Worm (Caenorhabditis elegans): ENCODE measurements around the gene clip-1.

Gene clip-1

ce11 chrIII:9239983-9240382, 28.9 kb downstream of the clip-1 start, which contains the start of gene saeg-2:
Gene saeg-2, plus strand, starts transcription at chrIII:9240363.
- no peak for TF ChIP-seq sea-2 (GFP tag; optimal IDR thresholded peaks at IDR 0.05)
- TF ChIP-seq elt-3 (tag; optimal IDR thresholded peaks at IDR 0.05) = no peak
- no peak for TF ChIP-seq tbx-2 (tag; optimal IDR thresholded peaks at IDR 0.05)
- no peak for TF ChIP-seq elt-1 (tag; optimal IDR thresholded peaks at IDR 0.05)
- no peak for TF ChIP-seq aly-2 (tag; optimal IDR thresholded peaks at IDR 0.05)
- no peak for TF ChIP-seq unc-62 (GFP tag; optimal IDR thresholded peaks at IDR 0.05)
- no peak for TF ChIP-seq ceh-28 (tag; optimal IDR thresholded peaks at IDR 0.05)
- peak; percentile 7 for TF ChIP-seq nhr-25 (tag; optimal IDR thresholded peaks at IDR 0.05)
- no peak for TF ChIP-seq ztf-11 (tag; optimal IDR thresholded peaks at IDR 0.05)
- TF ChIP-seq lsy-12 (tag; optimal IDR thresholded peaks at IDR 0.05) = no peak
- TF ChIP-seq elt-2 (tag; optimal IDR thresholded peaks at IDR 0.05) = peak; percentile 49
- no peak for TF ChIP-seq nhr-11 (tag; optimal IDR thresholded peaks at IDR 0.05)
- TF ChIP-seq unc-39 (tag; optimal IDR thresholded peaks at IDR 0.05) = no peak
- TF ChIP-seq hmg-11 (tag; optimal IDR thresholded peaks at IDR 0.05) = peak; percentile 90
- TF ChIP-seq daf-12 (tag; optimal IDR thresholded peaks at IDR 0.05) = no peak
- TF ChIP-seq skn-1 (tag; optimal IDR thresholded peaks at IDR 0.05) = peak; percentile 6
- no peak for TF ChIP-seq nhr-237 (tag; optimal IDR thresholded peaks at IDR 0.05)
- no peak for TF ChIP-seq fkh-10 (GFP tag; optimal IDR thresholded peaks at IDR 0.05)
- TF ChIP-seq ZK546.5 (tag; optimal IDR thresholded peaks at IDR 0.05) = no peak
- peak; percentile 19 for TF ChIP-seq snpc-4 (tag; optimal IDR thresholded peaks at IDR 0.05)
- no peak for TF ChIP-seq fos-1 (tag; optimal IDR thresholded peaks at IDR 0.05)
- TF ChIP-seq jun-1 (tag; optimal IDR thresholded peaks at IDR 0.05) = peak; percentile 19
- TF ChIP-seq ceh-16 (tag; optimal IDR thresholded peaks at IDR 0.05) = no peak
- no peak for TF ChIP-seq mdl-1 (tag; optimal IDR thresholded peaks at IDR 0.05)
- no peak for TF ChIP-seq nhr-28 (tag; optimal IDR thresholded peaks at IDR 0.05)
- no peak for TF ChIP-seq egl-27 (tag; optimal IDR thresholded peaks at IDR 0.05)
- TF ChIP-seq nfya-1 (tag; optimal IDR thresholded peaks at IDR 0.05; ENCODE audit: insufficient read depth) = peak; percentile 58
- TF ChIP-seq pha-4 (tag; optimal IDR thresholded peaks at IDR 0.05) = peak; percentile 55
- TF ChIP-seq eor-1 (tag; optimal IDR thresholded peaks at IDR 0.05) = no peak

ce11 chrIII:9237626-9238025, 31.2 kb downstream of the clip-1 start:
- TF ChIP-seq elt-2 (tag; optimal IDR thresholded peaks at IDR 0.05) = peak; percentile 42
- TF ChIP-seq pqm-1 (tag; optimal IDR thresholded peaks at IDR 0.05) = peak; percentile 11
- no peak for TF ChIP-seq nhr-23 (tag; optimal IDR thresholded peaks at IDR 0.05)
- no peak for TF ChIP-seq nfya-1 (tag; optimal IDR thresholded peaks at IDR 0.05; ENCODE audit: insufficient read depth)
- peak; percentile 2 for TF ChIP-seq pha-4 (tag; optimal IDR thresholded peaks at IDR 0.05)

- TF ChIP-seq elt-3 (tag; optimal IDR thresholded peaks at IDR 0.05) (no peak), fos-1 (tag; optimal IDR thresholded peaks at IDR 0.05) (no peak), sea-2 (GFP tag; optimal IDR thresholded peaks at IDR 0.05) (no peak), nhr-77 (tag; optimal IDR thresholded peaks at IDR 0.05) (no peak), nhr-23 (tag; optimal IDR thresholded peaks at IDR 0.05) (no peak), nfya-1 (tag; optimal IDR thresholded peaks at IDR 0.05; ENCODE audit: insufficient read depth) (no peak), zag-1 (tag; optimal IDR thresholded peaks at IDR 0.05) (no peak), ceh-28 (tag; optimal IDR thresholded peaks at IDR 0.05) (no peak), nhr-67 (tag; optimal IDR thresholded peaks at IDR 0.05) (no peak), nhr-25 (tag; optimal IDR thresholded peaks at IDR 0.05) (no peak), ama-1 (optimal IDR thresholded peaks at IDR 0.05) (no peak), nhr-12 (tag; optimal IDR thresholded peaks at IDR 0.05) (no peak), egl-5 (tag; optimal IDR thresholded peaks at IDR 0.05) (no peak), egl-27 (tag; optimal IDR thresholded peaks at IDR 0.05) (no peak)
Observed at ce11 chrIII:9236228-9236627, 32.6 kb downstream of the clip-1 start, which contains the start of gene T23G5.2. Gene T23G5.2, minus strand, starts transcription at chrIII:9236328.

- no peak for TF ChIP-seq nhr-43 (tag; optimal IDR thresholded peaks at IDR 0.05; ENCODE audit: poor library complexity, severe bottlenecking)
- TF ChIP-seq ZK546.5 (tag; optimal IDR thresholded peaks at IDR 0.05) = no peak
- TF ChIP-seq nhr-28 (tag; optimal IDR thresholded peaks at IDR 0.05) = no peak
- no peak for TF ChIP-seq nfya-1 (tag; optimal IDR thresholded peaks at IDR 0.05; ENCODE audit: insufficient read depth)
- no peak for TF ChIP-seq unc-39 (tag; optimal IDR thresholded peaks at IDR 0.05)
- TF ChIP-seq nhr-76 (tag; optimal IDR thresholded peaks at IDR 0.05) = no peak
- TF ChIP-seq nhr-25 (tag; optimal IDR thresholded peaks at IDR 0.05) = no peak
- no peak for TF ChIP-seq mdl-1 (tag; optimal IDR thresholded peaks at IDR 0.05)
- no peak for TF ChIP-seq lin-15B (tag; optimal IDR thresholded peaks at IDR 0.05)
- TF ChIP-seq ztf-11 (tag; optimal IDR thresholded peaks at IDR 0.05) = no peak
- no peak for TF ChIP-seq unc-62 (GFP tag; optimal IDR thresholded peaks at IDR 0.05)
- no peak for TF ChIP-seq elt-3 (tag; optimal IDR thresholded peaks at IDR 0.05)
Observed at ce11 chrIII:9231173-9231572, 37.7 kb downstream of the clip-1 start, which contains the start of gene T23G5.3. Gene T23G5.3, minus strand, starts transcription at chrIII:9231273.
